Fruit fly (Drosophila melanogaster) whole organism, embryonic: ENCODE measurements around the gene GlcAT-P.
A peak's percentile ranks its signal among the peaks of the same experiment; 100 is the strongest.

Source experiments
- Antp ChIP-seq: fragments of 200-800 bp; sonication (Bioruptor generic); optimal IDR thresholded peaks from 3 replicates; lab custom pipeline; 2016; ENCODE audit warnings: missing biosample characterization, missing genetic modification characterization
- B-H1 ChIP-seq: fragments of 200-800 bp; sonication (Bioruptor generic); IDR thresholded peaks from 3 replicates; pipeline ENCODE4 v1.3.6; 2022; ENCODE audit warnings: missing biosample characterization, missing genetic modification characterization
- B-H2 ChIP-seq: fragments of 200-800 bp; sonication (Bioruptor generic); optimal IDR thresholded peaks from 2 replicates; lab custom pipeline; 2018; ENCODE audit warnings: missing biosample characterization, mild to moderate bottlenecking, missing genetic modification characterization
- CG10431 ChIP-seq: fragments of 200-800 bp; sonication (Bioruptor generic); optimal IDR thresholded peaks from 3 replicates; lab custom pipeline; 2018; ENCODE audit warnings: missing biosample characterization, mild to moderate bottlenecking, missing genetic modification characterization
- CG11398 ChIP-seq: fragments of 200-800 bp; sonication (Bioruptor generic); optimal IDR thresholded peaks from 2 replicates; lab custom pipeline; 2016; ENCODE audit warnings: missing biosample characterization, missing genetic modification characterization
- CG11456 ChIP-seq: fragments of 200-800 bp; sonication (Bioruptor generic); IDR thresholded peaks from 3 replicates; pipeline ENCODE4 v1.3.6; 2022; ENCODE audit warnings: missing biosample characterization, missing genetic modification characterization
- CG11560 ChIP-seq: fragments of 200-800 bp; sonication (Bioruptor generic); IDR thresholded peaks from 3 replicates; pipeline ENCODE4 v1.3.6; 2022; ENCODE audit warnings: missing biosample characterization, missing genetic modification characterization
- CG12659 ChIP-seq: fragments of 200-800 bp; sonication (Bioruptor generic); optimal IDR thresholded peaks from 3 replicates; lab custom pipeline; 2017; ENCODE audit warnings: mild to moderate bottlenecking, missing biosample characterization, missing genetic modification reagents, missing genetic modification characterization
- CG13287 ChIP-seq: fragments of 200-800 bp; sonication (Bioruptor generic); IDR thresholded peaks from 2 replicates; pipeline ENCODE4 v1.3.6; 2022; ENCODE audit warnings: missing biosample characterization, missing genetic modification characterization; ENCODE audit not compliant: partially characterized antibody
- CG14441 ChIP-seq: fragments of 200-800 bp; sonication (Bioruptor generic); IDR thresholded peaks from 2 replicates; pipeline ENCODE4 v1.3.6; 2022; ENCODE audit warnings: missing biosample characterization, missing genetic modification characterization
- CG1529 ChIP-seq: fragments of 200-800 bp; sonication (Bioruptor generic); optimal IDR thresholded peaks from 3 replicates; lab custom pipeline; 2018; ENCODE audit warnings: missing biosample characterization, missing genetic modification characterization
- CG16779 ChIP-seq: fragments of 200-800 bp; sonication (Bioruptor generic); IDR thresholded peaks from 2 replicates; pipeline ENCODE4 v1.3.6; 2022; ENCODE audit warnings: missing biosample characterization, missing genetic modification characterization
- CG17912 ChIP-seq: fragments of 200-800 bp; sonication (Bioruptor generic); optimal IDR thresholded peaks from 2 replicates; lab custom pipeline; 2018; ENCODE audit warnings: missing biosample characterization, mild to moderate bottlenecking, missing genetic modification characterization
- CG2129 ChIP-seq: fragments of 200-800 bp; sonication (Bioruptor generic); IDR thresholded peaks from 2 replicates; pipeline ENCODE4 v1.3.6; 2022; ENCODE audit warnings: missing biosample characterization, missing genetic modification characterization; ENCODE audit not compliant: partially characterized antibody
- CG2199 ChIP-seq: fragments of 200-800 bp; sonication (Bioruptor generic); IDR thresholded peaks from 3 replicates; pipeline ENCODE4 v1.3.6; 2022; ENCODE audit warnings: missing biosample characterization, missing genetic modification characterization
- CG30431 ChIP-seq: fragments of 200-800 bp; sonication (Bioruptor generic); optimal IDR thresholded peaks from 2 replicates; lab custom pipeline; 2017; ENCODE audit warnings: missing biosample characterization, missing genetic modification characterization
- CG3065 ChIP-seq: fragments of 200-800 bp; sonication (Bioruptor generic); optimal IDR thresholded peaks from 2 replicates; lab custom pipeline; 2016; ENCODE audit warnings: missing biosample characterization, missing genetic modification characterization
- CG4282 ChIP-seq: fragments of 200-800 bp; sonication (Bioruptor generic); optimal IDR thresholded peaks from 2 replicates; lab custom pipeline; 2016; ENCODE audit warnings: missing biosample characterization, missing genetic modification characterization
- CG4707 ChIP-seq: fragments of 200-800 bp; sonication (Bioruptor generic); optimal IDR thresholded peaks from 2 replicates; lab custom pipeline; 2018; ENCODE audit warnings: missing biosample characterization, mild to moderate bottlenecking, missing genetic modification characterization, moderate library complexity
- CG6175 ChIP-seq: fragments of 200-800 bp; sonication (Bioruptor generic); IDR thresholded peaks from 3 replicates; pipeline ENCODE4 v1.3.6; 2022; ENCODE audit warnings: missing biosample characterization, missing genetic modification characterization
- CG6813 ChIP-seq: fragments of 200-800 bp; sonication (Bioruptor generic); optimal IDR thresholded peaks from 2 replicates; lab custom pipeline; 2017; ENCODE audit warnings: missing biosample characterization, missing genetic modification characterization, mild to moderate bottlenecking, moderate library complexity, missing genetic modification reagents
- CG8089 ChIP-seq: fragments of 200-800 bp; sonication (Bioruptor generic); optimal IDR thresholded peaks from 3 replicates; lab custom pipeline; 2016; ENCODE audit warnings: missing biosample characterization, missing genetic modification characterization
- CG9215 ChIP-seq: fragments of 200-800 bp; sonication (Bioruptor generic); IDR thresholded peaks from 2 replicates; pipeline ENCODE4 v1.3.6; 2022; ENCODE audit warnings: missing biosample characterization, missing genetic modification characterization
- CG9797 ChIP-seq: fragments of 200-800 bp; sonication (Bioruptor generic); optimal IDR thresholded peaks from 3 replicates; lab custom pipeline; 2018; ENCODE audit warnings: missing biosample characterization, mild to moderate bottlenecking, missing genetic modification characterization
- D19B ChIP-seq: fragments of 200-800 bp; sonication (Bioruptor generic); optimal IDR thresholded peaks from 2 replicates; lab custom pipeline; 2017; ENCODE audit warnings: missing biosample characterization, mild to moderate bottlenecking, missing genetic modification characterization
- H15 ChIP-seq: fragments of 200-800 bp; sonication (Bioruptor generic); IDR thresholded peaks from 3 replicates; pipeline ENCODE4 v1.3.6; 2022; ENCODE audit warnings: missing biosample characterization, missing genetic modification characterization
- H2.0 ChIP-seq: fragments of 200-800 bp; sonication (Bioruptor generic); IDR thresholded peaks from 2 replicates; pipeline ENCODE4 v1.3.6; 2022; ENCODE audit warnings: missing biosample characterization, missing genetic modification characterization
- HLH54F ChIP-seq: fragments of 200-800 bp; sonication (Bioruptor generic); optimal IDR thresholded peaks from 3 replicates; lab custom pipeline; 2016; ENCODE audit warnings: missing biosample characterization, missing genetic modification characterization
- Hey ChIP-seq: fragments of 200-800 bp; sonication (Bioruptor generic); optimal IDR thresholded peaks from 3 replicates; lab custom pipeline; 2018; ENCODE audit warnings: missing biosample characterization, mild to moderate bottlenecking, missing genetic modification characterization
- Jarid2 ChIP-seq: fragments of 200-800 bp; sonication (Bioruptor generic); optimal IDR thresholded peaks from 3 replicates; lab custom pipeline; 2017; ENCODE audit warnings: mild to moderate bottlenecking, missing biosample characterization, missing genetic modification reagents, missing genetic modification characterization
- MTF-1 ChIP-seq: fragments of 200-800 bp; sonication (Bioruptor generic); optimal IDR thresholded peaks from 2 replicates; lab custom pipeline; 2018; ENCODE audit warnings: missing biosample characterization, mild to moderate bottlenecking, missing genetic modification characterization, borderline replicate concordance
- NC2α ChIP-seq: fragments of 200-800 bp; sonication (Bioruptor generic); optimal IDR thresholded peaks from 2 replicates; lab custom pipeline; 2016; ENCODE audit warnings: missing biosample characterization, missing genetic modification characterization
- Sin3A ChIP-seq: fragments of >200 bp; optimal IDR thresholded peaks from 2 replicates; lab custom pipeline; 2018
- Xbp1 ChIP-seq: fragments of 200-800 bp; sonication (Bioruptor generic); optimal IDR thresholded peaks from 3 replicates; lab custom pipeline; 2016; ENCODE audit warnings: missing biosample characterization, mild to moderate bottlenecking, missing genetic modification characterization
- aop ChIP-seq: fragments of 200-800 bp; sonication (Bioruptor generic); IDR thresholded peaks from 2 replicates; pipeline ENCODE4 v1.3.6; 2022; ENCODE audit warnings: missing biosample characterization, missing genetic modification characterization
- ato ChIP-seq: fragments of 200-800 bp; sonication (Bioruptor generic); IDR thresholded peaks from 2 replicates; pipeline ENCODE4 v1.3.6; 2022; ENCODE audit warnings: missing biosample characterization, missing genetic modification characterization; ENCODE audit not compliant: partially characterized antibody
- corto ChIP-seq: fragments of 200-800 bp; sonication (Bioruptor generic); optimal IDR thresholded peaks from 2 replicates; lab custom pipeline; 2016; ENCODE audit warnings: missing biosample characterization, mild to moderate bottlenecking, missing genetic modification characterization, moderate library complexity
- ems ChIP-seq: fragments of 200-800 bp; sonication (Bioruptor generic); optimal IDR thresholded peaks from 3 replicates; lab custom pipeline; 2016; ENCODE audit warnings: missing biosample characterization, missing genetic modification characterization
- esg ChIP-seq: fragments of 200-800 bp; sonication (Bioruptor generic); conservative IDR thresholded peaks from 2 replicates; pipeline ENCODE4 v1.3.6; 2022; ENCODE audit warnings: missing biosample characterization, missing genetic modification characterization
- eve ChIP-seq, 2 experiments: fragments of >200 bp; optimal IDR thresholded peaks; 2 replicates each; lab custom pipeline; 2017; ENCODE audit warnings: missing biosample characterization in 2 of 2, missing genetic modification characterization in 2 of 2
- inv ChIP-seq: fragments of 200-800 bp; sonication (Bioruptor generic); IDR thresholded peaks from 2 replicates; pipeline ENCODE4 v1.3.6; 2022; ENCODE audit warnings: missing biosample characterization, missing genetic modification characterization; ENCODE audit not compliant: partially characterized antibody
- onecut ChIP-seq: fragments of 200-800 bp; sonication (Bioruptor generic); IDR thresholded peaks from 2 replicates; pipeline ENCODE4 v1.3.6; 2022; ENCODE audit warnings: missing biosample characterization, missing genetic modification characterization
- org-1 ChIP-seq: fragments of 200-800 bp; sonication (Bioruptor generic); optimal IDR thresholded peaks from 2 replicates; lab custom pipeline; 2017; ENCODE audit warnings: missing biosample characterization, missing genetic modification characterization
- peb ChIP-seq: fragments of 200-800 bp; sonication (Bioruptor generic); IDR thresholded peaks from 2 replicates; pipeline ENCODE4 v1.3.6; 2022; ENCODE audit warnings: missing biosample characterization, missing genetic modification characterization
- sisA ChIP-seq: fragments of 200-800 bp; sonication (Bioruptor generic); IDR thresholded peaks from 2 replicates; pipeline ENCODE4 v1.3.6; 2022; ENCODE audit warnings: missing biosample characterization, missing genetic modification characterization
- slp2 ChIP-seq: fragments of 200-800 bp; sonication (Bioruptor generic); optimal IDR thresholded peaks from 2 replicates; lab custom pipeline; 2016; ENCODE audit warnings: missing biosample characterization, missing genetic modification characterization
- tup ChIP-seq: fragments of 200-800 bp; sonication (Bioruptor generic); optimal IDR thresholded peaks from 2 replicates; lab custom pipeline; 2016; ENCODE audit warnings: missing biosample characterization, mild to moderate bottlenecking, missing genetic modification characterization, moderate library complexity
- z ChIP-seq: fragments of 200-800 bp; sonication (Bioruptor generic); IDR thresholded peaks from 3 replicates; pipeline ENCODE4 v1.3.6; 2022; ENCODE audit warnings: missing biosample characterization, missing genetic modification characterization
- zfh2 ChIP-seq: fragments of 200-800 bp; sonication (Bioruptor generic); optimal IDR thresholded peaks from 2 replicates; lab custom pipeline; 2016; ENCODE audit warnings: missing biosample characterization, missing genetic modification characterization

GlcAT-P gene

dm6 chr3L:11215244-11216121 lies 18.1 kb upstream of the GlcAT-P start (continued):
- TF ChIP-seq eve (GFP tag; optimal IDR thresholded peaks at IDR 0.05; lab: Kevin White, UChicago) (no peak), aop (GFP tag; lab: Robert Waterston, UW) (no peak), CG12659 (GFP tag; lab: Kevin White, UChicago) (peak; percentile 89), CG14441 (peak; percentile 95), CG11560 (peak; percentile 79), CG11456 (GFP tag; lab: Robert Waterston, UW) (peak; percentile 96), zfh2 (peak; percentile 91), D19B (GFP tag; lab: Kevin White, UChicago) (peak; percentile 84), CG4282 (GFP tag; lab: Kevin White, UChicago) (peak; percentile 30), CG10431 (GFP tag; lab: Kevin White, UChicago) (peak; percentile 56), Jarid2 (GFP tag; lab: Kevin White, UChicago) (peak; percentile 71), H15 (peak; percentile 90), CG9215 (peak; percentile 85), Antp (GFP tag; lab: Kevin White, UChicago) (peak; percentile 93), inv (GFP tag; lab: Robert Waterston, UW) (no peak), CG30431 (GFP tag; lab: Kevin White, UChicago) (peak; percentile 70), CG6813 (GFP tag; lab: Kevin White, UChicago) (peak; percentile 92), CG16779 (GFP tag; lab: Robert Waterston, UW) (peak; percentile 92), ato (GFP tag; lab: Robert Waterston, UW) (no peak), B-H1 (peak; percentile 89), tup (GFP tag; lab: Kevin White, UChicago) (peak; percentile 82), peb (peak; percentile 88), onecut (GFP tag; lab: Robert Waterston, UW) (peak; percentile 85), B-H2 (GFP tag; lab: Kevin White, UChicago) (peak; percentile 56), org-1 (GFP tag; lab: Kevin White, UChicago) (peak; percentile 83), ems (GFP tag; lab: Kevin White, UChicago) (peak; percentile 92), NC2α (peak; percentile 82), CG2199 (GFP tag; lab: Robert Waterston, UW) (peak; percentile 10; the same call in 1 of the 3 replicates), CG9797 (GFP tag; lab: Kevin White, UChicago) (peak; percentile 18), CG6175 (GFP tag; lab: Robert Waterston, UW) (peak; percentile 92), HLH54F (GFP tag; lab: Kevin White, UChicago) (peak; percentile 89), sisA (GFP tag; lab: Robert Waterston, UW) (peak; percentile 88), corto (GFP tag; lab: Kevin White, UChicago) (peak; percentile 87), CG2129 (GFP tag; lab: Robert Waterston, UW) (no peak), CG13287 (GFP tag; lab: Robert Waterston, UW) (peak; percentile 36; the same call in 1 of the 2 replicates), CG17912 (GFP tag; lab: Kevin White, UChicago) (no peak), Xbp1 (peak; percentile 89), z (GFP tag; lab: Robert Waterston, UW) (peak; percentile 73), esg (GFP tag; lab: Robert Waterston, UW) (peak; percentile 78), MTF-1 (GFP tag; lab: Kevin White, UChicago) (peak; percentile 80), CG1529 (GFP tag; lab: Kevin White, UChicago) (peak; percentile 45), slp2 (GFP tag; lab: Kevin White, UChicago) (peak; percentile 83), CG11398 (GFP tag; lab: Kevin White, UChicago) (peak; percentile 88), CG3065 (GFP tag; lab: Kevin White, UChicago) (peak; percentile 50), CG4707 (peak; percentile 71), Sin3A (lab: Kevin White, UChicago) (peak; percentile 17), H2.0 (peak; percentile 92), Hey (tag; lab: Kevin White, UChicago) (peak; percentile 17), CG8089 (GFP tag; lab: Kevin White, UChicago) (peak; percentile 79)
